Worm (Caenorhabditis elegans) whole organism, L3 larva: Measurements from ENCODE around the gene Y48A6C.4.

Experiments used
- ZK546.5 ChIP-seq: sonication (generic microtip); optimal IDR thresholded peaks from 2 replicates; lab custom pipeline; 2017; ENCODE audit warnings: missing biosample characterization, missing genetic modification characterization
- aly-2 ChIP-seq: fragments of 150-350 bp; optimal IDR thresholded peaks from 2 replicates; lab custom pipeline; 2014; ENCODE audit warnings: missing biosample characterization, missing genetic modification characterization
- ama-1 ChIP-seq: fragments of 150-350 bp; optimal IDR thresholded peaks from 2 replicates; lab custom pipeline; 2018
- ceh-16 ChIP-seq: sonication (generic microtip); optimal IDR thresholded peaks from 2 replicates; lab custom pipeline; 2017; ENCODE audit warnings: missing biosample characterization, missing genetic modification characterization
- ceh-28 ChIP-seq: fragments of 150-350 bp; optimal IDR thresholded peaks from 2 replicates; lab custom pipeline; 2014; ENCODE audit warnings: missing biosample characterization, missing genetic modification reagents, missing genetic modification characterization
- ceh-82 ChIP-seq: fragments of 150-350 bp; optimal IDR thresholded peaks from 2 replicates; lab custom pipeline; 2014; ENCODE audit warnings: missing biosample characterization, missing genetic modification characterization
- egl-27 ChIP-seq: sonication (generic microtip); optimal IDR thresholded peaks from 4 replicates; lab custom pipeline; 2017; ENCODE audit warnings: missing biosample characterization, missing genetic modification reagents, missing genetic modification characterization
- egl-5 ChIP-seq: fragments of 150-350 bp; optimal IDR thresholded peaks from 2 replicates; lab custom pipeline; 2017; ENCODE audit warnings: missing biosample characterization, missing genetic modification reagents, missing genetic modification characterization, inconsistent platforms
- elt-2 ChIP-seq: sonication (generic microtip); optimal IDR thresholded peaks from 2 replicates; lab custom pipeline; 2016; ENCODE audit warnings: missing genetic modification reagents, mild to moderate bottlenecking, missing genetic modification characterization, missing compliant biosample characterization
- elt-3 ChIP-seq, 3 experiments: fragments of 150-350 bp in 1 of 3; sonication (generic microtip) in 2 of 3; optimal IDR thresholded peaks; 2 replicates in 2 of 3; 4 replicates in 1 of 3; lab custom pipeline; 2014 to 2017; ENCODE audit warnings: missing biosample characterization in 3 of 3, missing genetic modification characterization in 3 of 3
- fkh-10 ChIP-seq: sonication (generic microtip); optimal IDR thresholded peaks from 2 replicates; lab custom pipeline; 2017; ENCODE audit warnings: missing biosample characterization, missing genetic modification reagents, missing genetic modification characterization
- fos-1 ChIP-seq: fragments of 150-350 bp; optimal IDR thresholded peaks from 2 replicates; lab custom pipeline; 2014; ENCODE audit warnings: missing biosample characterization, missing genetic modification characterization
- lin-15B ChIP-seq: fragments of 150-350 bp; optimal IDR thresholded peaks from 2 replicates; lab custom pipeline; 2014; ENCODE audit warnings: missing biosample characterization, missing genetic modification characterization
- lin-39 ChIP-seq: fragments of 150-350 bp; optimal IDR thresholded peaks from 2 replicates; lab custom pipeline; 2018; ENCODE audit warnings: missing biosample characterization, missing genetic modification reagents, missing genetic modification characterization
- lsy-12 ChIP-seq: sonication (generic microtip); optimal IDR thresholded peaks from 2 replicates; lab custom pipeline; 2016; ENCODE audit warnings: mild to moderate bottlenecking, missing genetic modification characterization, missing compliant biosample characterization
- mml-1 ChIP-seq: fragments of 150-350 bp; sonication (generic microtip); optimal IDR thresholded peaks from 3 replicates; lab custom pipeline; 2014; ENCODE audit warnings: missing biosample characterization, missing genetic modification characterization
- nhr-237 ChIP-seq: fragments of 150-350 bp; optimal IDR thresholded peaks from 2 replicates; lab custom pipeline; 2014; ENCODE audit warnings: missing biosample characterization, missing genetic modification characterization
- nhr-25 ChIP-seq: sonication (generic microtip); optimal IDR thresholded peaks from 2 replicates; lab custom pipeline; 2017; ENCODE audit warnings: missing biosample characterization, missing genetic modification characterization
- nhr-28 ChIP-seq: fragments of 150-350 bp; optimal IDR thresholded peaks from 2 replicates; lab custom pipeline; 2014; ENCODE audit warnings: missing biosample characterization, missing genetic modification characterization
- nhr-67 ChIP-seq: fragments of 150-350 bp; optimal IDR thresholded peaks from 2 replicates; lab custom pipeline; 2014; ENCODE audit warnings: missing biosample characterization, missing genetic modification characterization
- nhr-77 ChIP-seq: fragments of 150-350 bp; optimal IDR thresholded peaks from 2 replicates; lab custom pipeline; 2014; ENCODE audit warnings: missing biosample characterization, missing genetic modification characterization
- pha-4 ChIP-seq: fragments of 150-350 bp; optimal IDR thresholded peaks from 2 replicates; lab custom pipeline; 2014; ENCODE audit warnings: missing biosample characterization, missing genetic modification reagents, missing genetic modification characterization
- pqm-1 ChIP-seq: fragments of 150-350 bp; optimal IDR thresholded peaks from 2 replicates; lab custom pipeline; 2017; ENCODE audit warnings: missing biosample characterization, missing genetic modification characterization, inconsistent platforms
- sea-2 ChIP-seq: fragments of 150-350 bp; sonication (generic microtip); optimal IDR thresholded peaks from 4 replicates; lab custom pipeline; 2014; ENCODE audit warnings: missing biosample characterization, missing genetic modification reagents, missing genetic modification characterization
- snpc-4 ChIP-seq: fragments of 150-350 bp; optimal IDR thresholded peaks from 2 replicates; lab custom pipeline; 2014; ENCODE audit warnings: missing biosample characterization, missing genetic modification characterization
- tbx-2 ChIP-seq: sonication (generic microtip); optimal IDR thresholded peaks from 2 replicates; lab custom pipeline; 2016; ENCODE audit warnings: mild to moderate bottlenecking, missing genetic modification characterization, missing compliant biosample characterization
- unc-39 ChIP-seq: sonication (generic microtip); optimal IDR thresholded peaks from 4 replicates; lab custom pipeline; 2017; ENCODE audit warnings: missing biosample characterization, missing genetic modification characterization
- unc-62 ChIP-seq: fragments of 150-350 bp; sonication (generic microtip); optimal IDR thresholded peaks from 4 replicates; lab custom pipeline; 2014; ENCODE audit warnings: missing biosample characterization, missing genetic modification reagents, missing genetic modification characterization
- zag-1 ChIP-seq: fragments of 150-350 bp; optimal IDR thresholded peaks from 2 replicates; lab custom pipeline; 2014; ENCODE audit warnings: missing biosample characterization, missing genetic modification characterization

Gene Y48A6C.4

DNA sequence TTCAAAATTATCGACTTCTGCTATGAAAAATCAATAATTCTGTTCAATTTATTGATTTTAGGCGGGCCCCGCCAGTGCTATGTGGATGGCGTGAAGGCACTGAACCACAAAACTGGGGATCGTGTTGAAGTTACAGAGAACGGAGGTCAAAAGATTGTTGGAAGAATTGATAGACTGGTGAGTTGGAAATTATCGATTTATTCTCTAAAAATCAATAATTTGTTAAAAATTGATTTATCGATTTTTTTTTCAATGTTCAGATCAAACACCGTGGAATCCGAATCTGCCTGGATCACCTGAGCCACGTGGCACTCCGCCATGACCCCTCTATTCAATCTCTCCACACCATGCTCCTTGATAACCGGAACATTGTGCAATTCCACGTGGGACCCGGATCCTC is 49.4 kb upstream of the Y48A6C.4 start:
- peak; percentile 88 for TF ChIP-seq ceh-28 (tag; lab: Kevin White, UChicago)
- TF ChIP-seq nhr-67 (tag; lab: Kevin White, UChicago): no peak

DNA sequence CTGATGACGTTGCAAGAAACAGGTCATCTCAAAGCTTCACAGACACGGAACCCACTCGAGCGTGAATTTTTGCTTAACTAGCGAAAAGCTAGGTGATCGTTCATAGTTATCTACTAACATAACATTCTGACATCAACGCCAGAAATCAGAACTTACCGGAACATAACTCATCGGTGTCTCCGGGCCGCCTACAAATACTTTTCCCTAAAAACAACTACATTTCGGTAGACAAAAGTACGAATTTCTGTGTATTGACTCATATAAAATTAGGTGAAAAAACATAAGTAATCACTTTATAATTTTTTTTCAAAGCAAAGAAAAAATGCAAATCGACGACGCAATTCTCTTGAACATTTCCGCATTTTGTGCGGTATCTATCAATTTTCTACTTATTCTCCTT is 45.4 kb upstream of the Y48A6C.4 start, which contains the start of gene str-261:
str-261 (plus strand) TSS at position 301 of the 400 bp plus-strand sequence.
- TF ChIP-seq aly-2 (tag; lab: Kevin White, UChicago): no peak
- TF ChIP-seq, all 47 proteins: peak for 0

DNA sequence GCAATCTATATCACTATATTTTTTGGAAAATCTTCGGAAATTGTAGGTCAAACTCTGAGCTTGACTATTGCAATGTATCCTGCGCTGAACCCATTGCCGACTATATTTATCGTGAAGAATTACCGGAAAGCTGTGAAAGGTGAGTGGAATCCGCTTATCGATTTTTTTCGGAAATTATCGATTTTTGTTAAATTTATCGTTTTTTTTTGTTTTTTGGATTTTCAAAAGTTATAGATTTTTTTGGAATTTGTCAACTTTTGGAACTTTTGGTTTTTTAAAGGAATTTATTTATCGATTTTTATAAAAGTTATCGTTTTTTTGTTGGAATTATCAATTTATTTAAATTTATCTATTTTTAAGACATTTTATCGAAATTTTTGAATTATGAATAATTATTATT is 42.9 kb upstream of the Y48A6C.4 start:
- TF ChIP-seq ceh-28 (tag; lab: Kevin White, UChicago) (peak; percentile 65), sea-2 (no peak)
- TF ChIP-seq, all 47 proteins: peak for 1

DNA sequence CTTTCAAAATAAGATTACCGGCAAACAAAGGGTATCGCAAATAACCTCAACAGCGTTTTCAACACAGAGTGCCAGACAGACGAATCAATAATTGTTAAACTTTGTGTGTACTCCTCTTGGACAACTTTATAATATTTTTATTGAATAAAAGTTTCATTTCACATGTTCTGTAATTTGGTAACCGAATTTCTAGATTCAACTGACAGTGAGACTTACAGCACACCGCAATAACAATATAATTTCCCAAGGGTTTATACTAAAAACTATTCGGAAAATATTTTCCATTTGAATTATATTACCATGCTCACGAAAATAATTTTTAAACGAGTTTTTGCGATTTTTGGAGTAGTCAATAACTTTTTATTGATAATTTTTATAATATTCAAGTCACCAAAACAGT is 42.2 kb upstream of the Y48A6C.4 start, which contains the start of gene str-246:
str-246 (plus strand) TSS at position 301 of the 400 bp plus-strand sequence.
- no peak for TF ChIP-seq fkh-10 (GFP tag; lab: Kevin White, UChicago)
- no peak for TF ChIP-seq snpc-4 (tag; lab: Kevin White, UChicago)
- no peak for TF ChIP-seq unc-39 (tag; lab: Kevin White, UChicago)
- TF ChIP-seq lin-39 (tag; lab: Kevin White, UChicago): no peak
- no peak for TF ChIP-seq ZK546.5 (tag; lab: Kevin White, UChicago)
- TF ChIP-seq, all 47 proteins: peak for 0

DNA sequence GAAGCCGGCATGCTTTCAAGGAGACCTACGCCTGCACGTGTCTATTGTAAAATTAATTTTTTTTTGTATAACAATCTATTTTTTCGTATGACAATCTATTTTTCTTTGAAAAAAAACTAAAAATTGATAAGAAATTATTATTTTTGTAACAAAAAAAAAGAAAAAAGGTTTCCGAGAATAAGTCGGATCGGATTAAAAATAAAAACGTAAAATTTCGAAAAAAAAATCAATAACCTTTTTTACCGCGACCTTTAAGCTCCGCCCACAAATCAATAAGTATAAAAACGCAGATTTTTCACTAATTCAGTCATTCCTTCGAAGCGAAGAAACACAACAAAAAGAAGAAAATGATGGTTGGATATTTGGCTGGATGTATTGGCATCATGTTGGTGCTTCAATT is 40.2 kb upstream of the Y48A6C.4 start, which contains the start of gene W09D6.4:
W09D6.4 (plus strand) TSS at position 301 of the 400 bp plus-strand sequence.
- TF ChIP-seq ama-1 (lab: Kevin White, UChicago): no peak
- TF ChIP-seq nhr-237 (tag; lab: Kevin White, UChicago): no peak
- TF ChIP-seq pqm-1: no peak
- no peak for TF ChIP-seq lin-15B (tag; lab: Kevin White, UChicago)
- no peak for TF ChIP-seq ceh-82 (tag; lab: Kevin White, UChicago)
- TF ChIP-seq fos-1 (tag; lab: Kevin White, UChicago): no peak
- no peak for TF ChIP-seq ceh-28 (tag; lab: Kevin White, UChicago)
- TF ChIP-seq nhr-28: no peak
- TF ChIP-seq ceh-16 (tag; lab: Kevin White, UChicago): no peak
- TF ChIP-seq tbx-2 (tag; lab: Kevin White, UChicago): no peak
- TF ChIP-seq aly-2 (tag; lab: Kevin White, UChicago): no peak
- no peak for TF ChIP-seq elt-3 (tag; optimal IDR thresholded peaks at IDR 0.05; lab: Kevin White, UChicago)
- no peak for TF ChIP-seq mml-1
- TF ChIP-seq unc-39 (tag; lab: Kevin White, UChicago): no peak
- no peak for TF ChIP-seq lsy-12 (tag; lab: Kevin White, UChicago)
- TF ChIP-seq zag-1 (tag; lab: Kevin White, UChicago): no peak
- no peak for TF ChIP-seq fkh-10 (GFP tag; lab: Kevin White, UChicago)
- TF ChIP-seq nhr-25 (tag; lab: Kevin White, UChicago): no peak
- TF ChIP-seq pha-4 (tag; lab: Kevin White, UChicago): no peak
- TF ChIP-seq egl-27 (tag; lab: Kevin White, UChicago): no peak

DNA sequence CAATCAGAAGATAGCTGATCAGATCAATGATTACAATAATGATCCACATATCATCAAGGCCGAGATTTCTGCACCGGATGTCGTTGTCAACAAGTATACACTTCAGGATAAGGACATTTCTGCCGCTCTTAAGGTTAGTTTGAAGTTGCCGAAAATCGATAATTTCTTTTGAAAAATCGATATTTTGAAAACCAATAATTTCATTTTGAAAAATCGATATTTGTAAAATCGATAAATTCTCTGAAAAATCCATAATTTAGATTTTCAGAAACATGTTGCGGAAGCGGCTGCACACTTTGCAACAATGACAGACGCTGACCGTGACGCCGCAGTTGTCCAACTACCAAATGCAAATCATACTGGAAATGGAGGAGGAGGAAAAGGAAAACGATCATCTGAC is 39.7 kb upstream of the Y48A6C.4 start:
- TF ChIP-seq ceh-28 (tag; lab: Kevin White, UChicago): peak; percentile 75

DNA sequence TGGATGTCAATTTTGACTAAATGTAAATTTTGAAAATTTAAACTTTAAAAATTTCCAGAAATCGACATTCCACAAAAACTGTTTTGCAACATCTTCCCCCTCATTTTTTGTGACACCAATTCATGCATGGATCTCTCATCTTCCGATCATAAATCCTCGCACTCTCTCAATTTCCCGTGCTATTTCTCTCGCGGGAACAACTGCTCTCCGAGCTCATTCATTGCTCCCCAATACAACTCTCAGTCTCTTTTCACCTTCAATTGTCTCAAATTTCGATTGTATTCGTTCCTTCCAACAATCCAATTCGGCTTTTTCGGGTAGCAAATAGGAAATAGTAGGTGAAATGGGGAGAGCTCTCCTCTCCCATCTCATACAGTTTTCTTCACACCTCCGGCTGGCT is 37.0 kb upstream of the Y48A6C.4 start:
- no peak for TF ChIP-seq unc-62 (GFP tag; lab: Kevin White, UChicago)
- TF ChIP-seq nhr-25 (tag; lab: Kevin White, UChicago): no peak
- TF ChIP-seq ceh-82 (tag; lab: Kevin White, UChicago): no peak
- no peak for TF ChIP-seq nhr-237 (tag; lab: Kevin White, UChicago)
- no peak for TF ChIP-seq sea-2
- TF ChIP-seq zag-1 (tag; lab: Kevin White, UChicago): no peak
- peak; percentile 21 for TF ChIP-seq egl-5 (tag; lab: Kevin White, UChicago)
- no peak for TF ChIP-seq elt-2 (tag; lab: Kevin White, UChicago)
- TF ChIP-seq nhr-77 (tag; lab: Kevin White, UChicago): no peak
